Fruit fly (Drosophila melanogaster) whole organism, embryonic: ENCODE results near the gene pico.

Experiments used
- Atf3 ChIP-seq: fragments of 200-800 bp; sonication (Bioruptor generic); optimal IDR thresholded peaks from 3 replicates; lab custom pipeline; 2016; ENCODE audit warnings: missing biosample characterization, missing genetic modification characterization
- Bteb2 ChIP-seq: fragments of 200-800 bp; sonication (Bioruptor generic); optimal IDR thresholded peaks from 2 replicates; lab custom pipeline; 2016; ENCODE audit warnings: missing biosample characterization, missing genetic modification characterization
- C15 ChIP-seq: fragments of 200-800 bp; sonication (Bioruptor generic); IDR thresholded peaks from 3 replicates; pipeline ENCODE4 v1.3.6; 2022; ENCODE audit warnings: missing biosample characterization, missing genetic modification characterization
- CG12299 ChIP-seq: fragments of 200-800 bp; sonication (Bioruptor generic); optimal IDR thresholded peaks from 2 replicates; lab custom pipeline; 2018; ENCODE audit warnings: missing biosample characterization, mild to moderate bottlenecking, missing genetic modification characterization
- CG12744 ChIP-seq: fragments of 200-800 bp; sonication (Bioruptor generic); optimal IDR thresholded peaks from 2 replicates; lab custom pipeline; 2016; ENCODE audit warnings: missing biosample characterization, missing genetic modification characterization
- CG12942 ChIP-seq: fragments of 200-800 bp; sonication (Bioruptor generic); optimal IDR thresholded peaks from 3 replicates; lab custom pipeline; 2016; ENCODE audit warnings: missing biosample characterization, missing genetic modification characterization
- CG17829 ChIP-seq: fragments of 200-800 bp; optimal IDR thresholded peaks from 2 replicates; lab custom pipeline; 2019; ENCODE audit warnings: missing biosample characterization, mild to moderate bottlenecking, missing genetic modification characterization, moderate library complexity
- CG2120 ChIP-seq: fragments of 200-800 bp; sonication (Bioruptor generic); optimal IDR thresholded peaks from 3 replicates; lab custom pipeline; 2016; ENCODE audit warnings: missing biosample characterization, missing genetic modification characterization
- CG2875 ChIP-seq: fragments of 200-800 bp; sonication (Bioruptor generic); optimal IDR thresholded peaks from 2 replicates; lab custom pipeline; 2017; ENCODE audit warnings: missing biosample characterization, mild to moderate bottlenecking, missing genetic modification characterization, missing genetic modification reagents
- CG31441 ChIP-seq: fragments of 200-800 bp; sonication (Bioruptor generic); IDR thresholded peaks from 2 replicates; pipeline ENCODE4 v1.3.6; 2022; ENCODE audit warnings: missing biosample characterization, missing genetic modification characterization
- CG3281 ChIP-seq: fragments of 200-800 bp; sonication (Bioruptor generic); optimal IDR thresholded peaks from 3 replicates; lab custom pipeline; 2017; ENCODE audit warnings: missing biosample characterization, mild to moderate bottlenecking, missing genetic modification characterization
- CG33213 ChIP-seq: fragments of 200-800 bp; sonication (Bioruptor generic); optimal IDR thresholded peaks from 3 replicates; lab custom pipeline; 2016; ENCODE audit warnings: missing biosample characterization, missing genetic modification characterization
- CG4328 ChIP-seq: fragments of 200-800 bp; sonication (Bioruptor generic); optimal IDR thresholded peaks from 3 replicates; lab custom pipeline; 2017; ENCODE audit warnings: missing biosample characterization, missing genetic modification reagents, missing genetic modification characterization
- CG4424 ChIP-seq: fragments of 200-800 bp; sonication (Bioruptor generic); optimal IDR thresholded peaks from 3 replicates; lab custom pipeline; 2016; ENCODE audit warnings: missing biosample characterization, missing genetic modification characterization
- CG6654 ChIP-seq: fragments of 200-800 bp; sonication (Bioruptor generic); optimal IDR thresholded peaks from 2 replicates; lab custom pipeline; 2017; ENCODE audit warnings: missing biosample characterization, mild to moderate bottlenecking, missing genetic modification characterization
- CG7963 ChIP-seq: fragments of 200-800 bp; sonication (Bioruptor generic); IDR thresholded peaks from 3 replicates; pipeline ENCODE4 v1.3.6; 2022; ENCODE audit warnings: missing biosample characterization, missing genetic modification characterization; ENCODE audit not compliant: partially characterized antibody
- CkIIα-i1 ChIP-seq: fragments of 200-800 bp; sonication (Bioruptor generic); IDR thresholded peaks from 2 replicates; pipeline ENCODE4 v1.3.6; 2022; ENCODE audit warnings: missing biosample characterization, missing genetic modification characterization
- Dip2 ChIP-seq: fragments of 200-800 bp; sonication (Bioruptor generic); IDR thresholded peaks from 2 replicates; pipeline ENCODE4 v1.3.6; 2022; ENCODE audit warnings: missing biosample characterization, missing genetic modification characterization
- Elba2 ChIP-seq: fragments of 200-800 bp; sonication (Bioruptor generic); optimal IDR thresholded peaks from 3 replicates; lab custom pipeline; 2016; ENCODE audit warnings: missing biosample characterization, missing genetic modification characterization
- HLH54F ChIP-seq: fragments of 200-800 bp; sonication (Bioruptor generic); optimal IDR thresholded peaks from 3 replicates; lab custom pipeline; 2016; ENCODE audit warnings: missing biosample characterization, missing genetic modification characterization
- Lhr ChIP-seq: fragments of 200-800 bp; sonication (Bioruptor generic); optimal IDR thresholded peaks from 3 replicates; lab custom pipeline; 2017; ENCODE audit warnings: mild to moderate bottlenecking, missing biosample characterization, missing genetic modification reagents, missing genetic modification characterization
- MESR4 ChIP-seq: fragments of 200-800 bp; sonication (Bioruptor generic); optimal IDR thresholded peaks from 2 replicates; lab custom pipeline; 2018; ENCODE audit warnings: missing biosample characterization, mild to moderate bottlenecking, missing genetic modification characterization, moderate library complexity
- Mrtf ChIP-seq: fragments of 200-800 bp; sonication (Bioruptor generic); IDR thresholded peaks from 3 replicates; pipeline ENCODE4 v1.3.6; 2022; ENCODE audit warnings: missing biosample characterization, missing genetic modification characterization
- NK7.1 ChIP-seq: fragments of 200-800 bp; sonication (Bioruptor generic); optimal IDR thresholded peaks from 3 replicates; lab custom pipeline; 2016; ENCODE audit warnings: missing biosample characterization, missing genetic modification characterization
- NfI ChIP-seq: fragments of 200-800 bp; sonication (Bioruptor generic); optimal IDR thresholded peaks from 3 replicates; lab custom pipeline; 2018; ENCODE audit warnings: missing biosample characterization, mild to moderate bottlenecking, missing genetic modification characterization, moderate library complexity
- Oaz ChIP-seq: fragments of 200-800 bp; sonication (Bioruptor generic); IDR thresholded peaks from 2 replicates; pipeline ENCODE4 v1.3.6; 2022; ENCODE audit warnings: missing biosample characterization, missing genetic modification characterization
- Opbp ChIP-seq: fragments of 200-800 bp; sonication (Bioruptor generic); IDR thresholded peaks from 3 replicates; pipeline ENCODE4 v1.3.6; 2022; ENCODE audit warnings: missing biosample characterization, missing genetic modification characterization; ENCODE audit not compliant: partially characterized antibody
- Pdp1 ChIP-seq, 2 experiments: fragments of 200-800 bp; sonication (Bioruptor generic); optimal IDR thresholded peaks; 3 replicates each; lab custom pipeline; 2016; ENCODE audit warnings: missing biosample characterization in 2 of 2, missing genetic modification characterization in 2 of 2, mild to moderate bottlenecking in 1 of 2, moderate library complexity in 1 of 2
- Poxn ChIP-seq: fragments of 200-800 bp; sonication (Bioruptor generic); IDR thresholded peaks from 2 replicates; pipeline ENCODE4 v1.3.6; 2022; ENCODE audit warnings: missing biosample characterization, missing genetic modification characterization
- YL-1 ChIP-seq: fragments of 200-800 bp; sonication (Bioruptor generic); optimal IDR thresholded peaks from 3 replicates; lab custom pipeline; 2017; ENCODE audit warnings: missing biosample characterization, mild to moderate bottlenecking, missing genetic modification characterization
- ap ChIP-seq: fragments of 200-800 bp; sonication (Bioruptor generic); IDR thresholded peaks from 2 replicates; pipeline ENCODE4 v1.3.6; 2022; ENCODE audit warnings: missing biosample characterization, missing genetic modification characterization
- cad ChIP-seq: fragments of >200 bp; optimal IDR thresholded peaks from 2 replicates; lab custom pipeline; 2017; ENCODE audit warnings: missing biosample characterization, missing genetic modification characterization
- chif ChIP-seq, 2 experiments: fragments of 200-800 bp; sonication (Bioruptor generic); optimal IDR thresholded peaks; 3 replicates each; lab custom pipeline; 2016; ENCODE audit warnings: missing biosample characterization in 2 of 2, missing genetic modification characterization in 2 of 2
- eve ChIP-seq, 2 experiments: fragments of >200 bp; optimal IDR thresholded peaks; 2 replicates each; lab custom pipeline; 2017; ENCODE audit warnings: missing biosample characterization in 2 of 2, missing genetic modification characterization in 2 of 2
- h ChIP-seq: fragments of >200 bp; optimal IDR thresholded peaks from 2 replicates; lab custom pipeline; 2017
- her ChIP-seq: fragments of 200-800 bp; sonication (Bioruptor generic); optimal IDR thresholded peaks from 2 replicates; lab custom pipeline; 2016; ENCODE audit warnings: missing biosample characterization, missing genetic modification characterization
- hkb ChIP-seq, 2 experiments: fragments of 200-800 bp in 1 of 2; fragments of >200 bp in 1 of 2; sonication (Bioruptor generic) in 1 of 2; IDR thresholded peaks in 1 of 2; optimal IDR thresholded peaks in 1 of 2; 2 replicates each; pipeline versions ENCODE4 v1.3.6 to Lab custom; 2017 to 2022; ENCODE audit warnings: missing biosample characterization in 1 of 2, missing genetic modification characterization in 1 of 2
- inv ChIP-seq: fragments of 200-800 bp; sonication (Bioruptor generic); IDR thresholded peaks from 2 replicates; pipeline ENCODE4 v1.3.6; 2022; ENCODE audit warnings: missing biosample characterization, missing genetic modification characterization; ENCODE audit not compliant: partially characterized antibody
- jigr1 ChIP-seq: fragments of 200-800 bp; sonication (Bioruptor generic); IDR thresholded peaks from 3 replicates; pipeline ENCODE4 v1.3.6; 2022; ENCODE audit warnings: missing biosample characterization, missing genetic modification characterization
- ken ChIP-seq: fragments of 200-800 bp; sonication (Bioruptor generic); IDR thresholded peaks from 3 replicates; pipeline ENCODE4 v1.3.6; 2022; ENCODE audit warnings: missing biosample characterization, missing genetic modification characterization
- pho ChIP-seq: fragments of 200-800 bp; sonication (Bioruptor generic); optimal IDR thresholded peaks from 2 replicates; lab custom pipeline; 2016; ENCODE audit warnings: missing biosample characterization, missing genetic modification characterization
- repo ChIP-seq: fragments of 200-800 bp; sonication (Bioruptor generic); optimal IDR thresholded peaks from 2 replicates; lab custom pipeline; 2016; ENCODE audit warnings: missing biosample characterization, missing genetic modification characterization
- run ChIP-seq: fragments of 200-800 bp; sonication (Bioruptor generic); optimal IDR thresholded peaks from 3 replicates; lab custom pipeline; 2018; ENCODE audit warnings: missing biosample characterization, mild to moderate bottlenecking, missing genetic modification characterization
- scrt ChIP-seq: fragments of 200-800 bp; sonication (Bioruptor generic); optimal IDR thresholded peaks from 2 replicates; lab custom pipeline; 2018; ENCODE audit warnings: missing biosample characterization, mild to moderate bottlenecking, missing genetic modification characterization, moderate library complexity
- sd ChIP-seq: fragments of 200-800 bp; sonication (Bioruptor generic); optimal IDR thresholded peaks from 3 replicates; lab custom pipeline; 2018; ENCODE audit warnings: missing biosample characterization, mild to moderate bottlenecking, missing genetic modification characterization, moderate library complexity
- sens-2 ChIP-seq: fragments of 200-800 bp; sonication (Bioruptor generic); IDR thresholded peaks from 2 replicates; pipeline ENCODE4 v1.3.6; 2022; ENCODE audit warnings: missing biosample characterization, missing genetic modification characterization
- sim ChIP-seq: fragments of 200-800 bp; sonication (Bioruptor generic); IDR thresholded peaks from 2 replicates; pipeline ENCODE4 v1.3.6; 2022; ENCODE audit warnings: missing biosample characterization, missing genetic modification characterization
- tin ChIP-seq: fragments of 200-800 bp; sonication (Bioruptor generic); optimal IDR thresholded peaks from 3 replicates; lab custom pipeline; 2016; ENCODE audit warnings: missing biosample characterization, missing genetic modification characterization
- tx ChIP-seq: fragments of 200-800 bp; sonication (Bioruptor generic); optimal IDR thresholded peaks from 2 replicates; lab custom pipeline; 2016; ENCODE audit warnings: missing biosample characterization, missing genetic modification characterization

pico gene

dm6 chrX:19850503-19851094 lies 1.3 kb downstream of the pico start (continued):
- no peak for TF ChIP-seq Opbp (GFP tag; lab: Robert Waterston, UW)
- TF ChIP-seq CG4424 = peak; percentile 94
- TF ChIP-seq CG17829 (tag; lab: Kevin White, UChicago) = peak; percentile 79
- TF ChIP-seq HLH54F (GFP tag; lab: Kevin White, UChicago) = peak; percentile 70
- peak; percentile 54 for TF ChIP-seq YL-1 (GFP tag; lab: Kevin White, UChicago)
- peak; percentile 71 for TF ChIP-seq sim (GFP tag; lab: Robert Waterston, UW)
- peak; percentile 92 to 98 for TF ChIP-seq chif (GFP tag; optimal IDR thresholded peaks at IDR 0.05; lab: Kevin White, UChicago)
- no peak for TF ChIP-seq CG7963 (GFP tag; lab: Robert Waterston, UW)
- peak; percentile 68 for TF ChIP-seq scrt
- peak; percentile 88 for TF ChIP-seq ken (GFP tag; lab: Robert Waterston, UW)
- TF ChIP-seq Dip2 (GFP tag; lab: Robert Waterston, UW) = no peak
- TF ChIP-seq CG31441 (GFP tag; lab: Robert Waterston, UW) = peak; percentile 95
- TF ChIP-seq NfI (GFP tag; lab: Kevin White, UChicago) = peak; percentile 80
- TF ChIP-seq repo (GFP tag; lab: Kevin White, UChicago) = peak; percentile 80
- peak; percentile 50 for TF ChIP-seq CG4328 (GFP tag; lab: Kevin White, UChicago)
- TF ChIP-seq Bteb2 (GFP tag; lab: Kevin White, UChicago) = peak; percentile 83
- no peak for TF ChIP-seq inv (GFP tag; lab: Robert Waterston, UW)
- no peak for TF ChIP-seq CkIIα-i1 (GFP tag; lab: Robert Waterston, UW)
- TF ChIP-seq CG12299 (tag; lab: Kevin White, UChicago) = peak; percentile 72
- TF ChIP-seq CG6654 (GFP tag; lab: Kevin White, UChicago) = peak; percentile 79
- TF ChIP-seq cad (GFP tag; lab: Kevin White, UChicago) = no peak
- peak; percentile 31; the same call in 1 of the 3 replicates for TF ChIP-seq jigr1 (GFP tag; lab: Robert Waterston, UW)
- TF ChIP-seq hkb (optimal IDR thresholded peaks at IDR 0.05; lab: Kevin White, UChicago) = no peak
- TF ChIP-seq hkb (GFP tag; IDR thresholded peaks at IDR 0.05; lab: Robert Waterston, UW) = peak; percentile 86
- peak; percentile 86 for TF ChIP-seq tx (GFP tag; lab: Kevin White, UChicago)
- peak; percentile 92 for TF ChIP-seq tin (GFP tag; lab: Kevin White, UChicago)
- TF ChIP-seq Lhr (GFP tag; lab: Kevin White, UChicago) = peak; percentile 79
- peak; percentile 83 for TF ChIP-seq her (GFP tag; lab: Kevin White, UChicago)
- peak; percentile 71 for TF ChIP-seq Oaz (GFP tag; lab: Robert Waterston, UW)
- TF ChIP-seq CG2120 (GFP tag; lab: Kevin White, UChicago) = peak; percentile 74
- peak; percentile 82 for TF ChIP-seq Elba2 (GFP tag; lab: Kevin White, UChicago)
- peak in 1 of 2 experiments; percentile 24 for TF ChIP-seq eve (GFP tag; optimal IDR thresholded peaks at IDR 0.05; lab: Kevin White, UChicago)
- TF ChIP-seq CG12942 (GFP tag; lab: Kevin White, UChicago) = peak; percentile 90
- peak; percentile 83 for TF ChIP-seq NK7.1 (GFP tag; lab: Kevin White, UChicago)
- TF ChIP-seq Atf3 (GFP tag; lab: Kevin White, UChicago) = peak; percentile 93
- peak; percentile 18 for TF ChIP-seq sd (tag; lab: Kevin White, UChicago)
- TF ChIP-seq h = no peak

dm6 chrX:19848342-19848793 lies 3.5 kb downstream of the pico start:
- TF ChIP-seq CG12744 (GFP tag; lab: Kevin White, UChicago) (peak; percentile 58), CG33213 (GFP tag; lab: Kevin White, UChicago) (peak; percentile 76), pho (peak; percentile 67), CG2875 (GFP tag; lab: Kevin White, UChicago) (peak; percentile 38), Opbp (GFP tag; lab: Robert Waterston, UW) (peak; percentile 60), run (tag; lab: Kevin White, UChicago) (peak; percentile 7), sens-2 (GFP tag; lab: Robert Waterston, UW) (0 out of 2 replicates have a peak, but pooled peaks have one; percentile 49), Poxn (no peak), NfI (GFP tag; lab: Kevin White, UChicago) (peak; percentile 74), ken (GFP tag; lab: Robert Waterston, UW) (peak; percentile 62; the same call in 2 of the 3 replicates), Pdp1 (GFP tag; optimal IDR thresholded peaks at IDR 0.05; lab: Kevin White, UChicago) (peak; percentile 67 to 73), Mrtf (GFP tag; lab: Robert Waterston, UW) (peak; percentile 69; the same call in 2 of the 3 replicates), ap (GFP tag; lab: Robert Waterston, UW) (peak; percentile 57), C15 (GFP tag; lab: Robert Waterston, UW) (0 out of 3 replicates have a peak, but pooled peaks have one; percentile 52), CG3281 (GFP tag; lab: Kevin White, UChicago) (peak; percentile 51), MESR4 (GFP tag; lab: Kevin White, UChicago) (peak; percentile 42), tx (GFP tag; lab: Kevin White, UChicago) (peak; percentile 72)
